Worm (Caenorhabditis elegans): ENCODE results near the gene ndus-8.

ndus-8 gene

DNA sequence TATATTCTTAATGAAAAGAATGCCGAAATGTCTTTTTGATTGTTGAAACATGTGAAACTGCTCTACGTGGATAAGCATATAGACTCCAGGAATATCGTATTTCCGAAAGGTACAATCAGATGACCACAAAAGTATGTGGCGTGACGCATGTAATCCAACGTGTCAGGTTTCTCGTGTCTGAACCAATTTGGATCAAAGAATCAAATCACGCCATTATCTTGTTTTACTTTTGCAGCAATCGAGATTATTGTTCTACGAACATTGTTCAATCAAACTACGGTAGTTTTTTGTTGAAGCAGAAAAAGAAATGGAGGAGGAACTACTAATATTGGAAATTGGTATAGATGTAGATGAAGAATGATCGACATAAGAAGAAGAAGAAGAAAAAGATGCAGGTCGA is 39.7 kb upstream of the ndus-8 start (continued):
- TF ChIP-seq ztf-11 (tag; optimal IDR thresholded peaks at IDR 0.05) = no peak
- no peak for TF ChIP-seq fkh-8 (tag; optimal IDR thresholded peaks at IDR 0.05)
- TF ChIP-seq skn-1 (tag; optimal IDR thresholded peaks at IDR 0.05) = no peak
- peak; percentile 64 for TF ChIP-seq unc-130 (tag; optimal IDR thresholded peaks at IDR 0.05)
- no peak for TF ChIP-seq hlh-4 (tag; optimal IDR thresholded peaks at IDR 0.05)
- peak; percentile 38 for TF ChIP-seq tbx-2 (tag; optimal IDR thresholded peaks at IDR 0.05)
- TF ChIP-seq ama-1 (optimal IDR thresholded peaks at IDR 0.05) = no peak
- TF ChIP-seq egl-27 (tag; optimal IDR thresholded peaks at IDR 0.05) = no peak
- no peak for TF ChIP-seq nhr-11 (tag; optimal IDR thresholded peaks at IDR 0.05)
- TF ChIP-seq mep-1 (tag; optimal IDR thresholded peaks at IDR 0.05) = peak; percentile 35
- TF ChIP-seq Y116A8C.19 (tag; optimal IDR thresholded peaks at IDR 0.05; ENCODE audit: borderline replicate concordance) = no peak
- TF ChIP-seq fkh-4 (tag; optimal IDR thresholded peaks at IDR 0.05; ENCODE audit: borderline replicate concordance) = no peak
- peak; percentile 12 for TF ChIP-seq nhr-47 (tag; optimal IDR thresholded peaks at IDR 0.05)
- TF ChIP-seq nhr-12 (tag; optimal IDR thresholded peaks at IDR 0.05) = no peak
- TF ChIP-seq C16A3.4 (tag; optimal IDR thresholded peaks at IDR 0.05) = no peak
- TF ChIP-seq C34B4.2 (tag; optimal IDR thresholded peaks at IDR 0.05) = no peak
- TF ChIP-seq C04F5.9 (tag; optimal IDR thresholded peaks at IDR 0.05) = no peak
- 0 out of 2 replicates have a peak, but pooled peaks have one; percentile 28 for TF ChIP-seq nhr-19 (GFP tag; conservative IDR thresholded peaks at IDR 0.05)
- TF ChIP-seq nhr-84 (tag; optimal IDR thresholded peaks at IDR 0.05) = no peak
- TF ChIP-seq dpl-1 (GFP tag; optimal IDR thresholded peaks at IDR 0.05) = no peak
- no peak for TF ChIP-seq pag-3 (tag; optimal IDR thresholded peaks at IDR 0.05; ENCODE audit: borderline replicate concordance, insufficient read depth)
- no peak for TF ChIP-seq lin-13 (GFP tag; optimal IDR thresholded peaks at IDR 0.05)
- TF ChIP-seq fkh-10 (GFP tag; optimal IDR thresholded peaks at IDR 0.05) = no peak
- TF ChIP-seq nhr-90 (tag; optimal IDR thresholded peaks at IDR 0.05; ENCODE audit: poor library complexity) = peak; percentile 46
- no peak for TF ChIP-seq nhr-237 (tag; optimal IDR thresholded peaks at IDR 0.05)
- TF ChIP-seq lin-35 (GFP tag; optimal IDR thresholded peaks at IDR 0.05) = peak in 1 of 2 experiments; percentile 44
- TF ChIP-seq ceh-82 (tag; optimal IDR thresholded peaks at IDR 0.05) = no peak
- no peak for TF ChIP-seq dsc-1 (tag; optimal IDR thresholded peaks at IDR 0.05)
- TF ChIP-seq jun-1 (tag; optimal IDR thresholded peaks at IDR 0.05) = no peak
- no peak for TF ChIP-seq nhr-77 (tag; optimal IDR thresholded peaks at IDR 0.05)
- no peak for TF ChIP-seq egl-13 (tag; optimal IDR thresholded peaks at IDR 0.05)
- TF ChIP-seq ztf-4 (tag; optimal IDR thresholded peaks at IDR 0.05) = no peak
- TF ChIP-seq blmp-1 (tag; optimal IDR thresholded peaks at IDR 0.05) = peak; percentile 56
- TF ChIP-seq efl-1 (optimal IDR thresholded peaks at IDR 0.05) = no peak
- peak in 1 of 2 experiments; percentile 72 for TF ChIP-seq efl-1 (GFP tag; optimal IDR thresholded peaks at IDR 0.05 in 1 of 2)
- no peak for TF ChIP-seq unc-98 (GFP tag; IDR thresholded peaks at IDR 0.05)
- TF ChIP-seq sup-37 (GFP tag; optimal IDR thresholded peaks at IDR 0.05) = no peak
- TF ChIP-seq pax-3 (tag; optimal IDR thresholded peaks at IDR 0.05) = no peak
- TF ChIP-seq snpc-4 (tag; optimal IDR thresholded peaks at IDR 0.05) = no peak
- TF ChIP-seq fos-1 (tag; optimal IDR thresholded peaks at IDR 0.05) = no peak
- TF ChIP-seq elt-2 (tag; optimal IDR thresholded peaks at IDR 0.05) = no peak
- no peak for TF ChIP-seq unc-86 (tag; optimal IDR thresholded peaks at IDR 0.05)

DNA sequence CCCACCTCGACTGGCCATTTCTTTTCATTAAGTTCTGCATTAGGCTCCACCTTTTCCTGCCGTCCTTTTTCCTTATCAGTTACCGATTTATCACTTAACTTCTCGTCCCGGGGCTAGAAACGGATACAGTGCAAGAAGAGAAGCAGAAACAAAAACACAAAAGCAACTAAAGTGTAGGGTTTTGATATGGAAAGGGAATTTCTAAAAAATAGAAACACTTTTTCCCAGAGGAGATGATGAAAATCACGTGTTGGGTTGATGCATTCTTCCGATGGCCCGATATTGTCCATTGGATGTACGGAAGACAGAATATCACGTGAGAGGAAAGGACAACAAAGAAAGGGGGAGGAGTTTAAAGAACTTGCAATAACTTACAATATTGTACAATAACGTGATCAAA is 38.8 kb upstream of the ndus-8 start:
- TF ChIP-seq nhr-84 (tag; optimal IDR thresholded peaks at IDR 0.05) (no peak), tlp-1 (tag; optimal IDR thresholded peaks at IDR 0.05) (no peak), swsn-7 (tag; optimal IDR thresholded peaks at IDR 0.05) (peak; percentile 37), nhr-28 (tag; optimal IDR thresholded peaks at IDR 0.05) (no peak), zip-4 (GFP tag; optimal IDR thresholded peaks at IDR 0.05) (no peak), lir-3 (tag; optimal IDR thresholded peaks at IDR 0.05; ENCODE audit: poor library complexity) (no peak), vab-15 (tag; optimal IDR thresholded peaks at IDR 0.05) (no peak), tbx-2 (tag; optimal IDR thresholded peaks at IDR 0.05) (peak; percentile 69), sptf-1 (tag; optimal IDR thresholded peaks at IDR 0.05) (no peak), skn-1 (tag; optimal IDR thresholded peaks at IDR 0.05) (no peak), unc-30 (tag; optimal IDR thresholded peaks at IDR 0.05) (no peak), egl-13 (tag; optimal IDR thresholded peaks at IDR 0.05) (no peak), unc-62 (GFP tag; optimal IDR thresholded peaks at IDR 0.05) (no peak), lsy-2 (tag; optimal IDR thresholded peaks at IDR 0.05) (peak; percentile 65 to 68), sup-37 (GFP tag; optimal IDR thresholded peaks at IDR 0.05) (no peak), ceh-82 (tag; optimal IDR thresholded peaks at IDR 0.05) (peak in 1 of 3 experiments; percentile 8), mdl-1 (tag; optimal IDR thresholded peaks at IDR 0.05) (peak in 1 of 2 experiments; percentile 84), nhr-71 (tag; optimal IDR thresholded peaks at IDR 0.05) (peak; percentile 90), ceh-8 (GFP tag; optimal IDR thresholded peaks at IDR 0.05) (no peak), dsc-1 (tag; optimal IDR thresholded peaks at IDR 0.05) (no peak)

Measured in whole organism, L1 larva.